Fruit fly (Drosophila melanogaster) whole organism, embryonic: ENCODE results near the gene rt.

Source experiments
- ATbp ChIP-seq: fragments of 200-800 bp; sonication (Bioruptor generic); optimal IDR thresholded peaks from 2 replicates; lab custom pipeline; 2017; ENCODE audit warnings: missing biosample characterization, mild to moderate bottlenecking, missing genetic modification characterization, missing genetic modification reagents
- Asciz ChIP-seq: fragments of 200-800 bp; sonication (Bioruptor generic); optimal IDR thresholded peaks from 2 replicates; lab custom pipeline; 2017; ENCODE audit warnings: missing biosample characterization, mild to moderate bottlenecking, missing genetic modification characterization, missing genetic modification reagents
- Awh ChIP-seq: fragments of 200-800 bp; sonication (Bioruptor generic); IDR thresholded peaks from 2 replicates; pipeline ENCODE4, ENCODE4 v1.3.6; 2022; ENCODE audit warnings: missing biosample characterization, missing genetic modification characterization
- CG10366 ChIP-seq: fragments of 200-800 bp; sonication (Bioruptor generic); IDR thresholded peaks from 2 replicates; pipeline ENCODE4 v1.3.6; 2022; ENCODE audit warnings: missing biosample characterization, missing genetic modification characterization
- CG12071 ChIP-seq: fragments of 200-800 bp; sonication (Bioruptor generic); optimal IDR thresholded peaks from 3 replicates; lab custom pipeline; 2018; ENCODE audit warnings: missing biosample characterization, mild to moderate bottlenecking, missing genetic modification characterization
- CG12942 ChIP-seq: fragments of 200-800 bp; sonication (Bioruptor generic); optimal IDR thresholded peaks from 3 replicates; lab custom pipeline; 2016; ENCODE audit warnings: missing biosample characterization, missing genetic modification characterization
- CG13296 ChIP-seq: fragments of 200-800 bp; sonication (Bioruptor generic); optimal IDR thresholded peaks from 3 replicates; lab custom pipeline; 2018; ENCODE audit warnings: missing biosample characterization, mild to moderate bottlenecking, missing genetic modification characterization
- CG13424 ChIP-seq: fragments of 200-800 bp; sonication (Bioruptor generic); optimal IDR thresholded peaks from 2 replicates; lab custom pipeline; 2019; ENCODE audit warnings: missing biosample characterization, mild to moderate bottlenecking, missing genetic modification characterization, moderate library complexity
- CG15269 ChIP-seq: fragments of 200-800 bp; sonication (Bioruptor generic); optimal IDR thresholded peaks from 2 replicates; lab custom pipeline; 2018; ENCODE audit warnings: missing biosample characterization, mild to moderate bottlenecking, missing genetic modification characterization, moderate library complexity
- CG15514 ChIP-seq: fragments of 200-800 bp; sonication (Bioruptor generic); optimal IDR thresholded peaks from 3 replicates; lab custom pipeline; 2017; ENCODE audit warnings: missing biosample characterization, missing genetic modification characterization, mild to moderate bottlenecking, moderate library complexity, missing genetic modification reagents
- CG16779 ChIP-seq: fragments of 200-800 bp; sonication (Bioruptor generic); IDR thresholded peaks from 2 replicates; pipeline ENCODE4 v1.3.6; 2022; ENCODE audit warnings: missing biosample characterization, missing genetic modification characterization
- CG16815 ChIP-seq: fragments of 200-800 bp; sonication (Bioruptor generic); optimal IDR thresholded peaks from 3 replicates; lab custom pipeline; 2017; ENCODE audit warnings: missing biosample characterization, mild to moderate bottlenecking, missing genetic modification characterization
- CG17359 ChIP-seq: fragments of 200-800 bp; sonication (Bioruptor generic); optimal IDR thresholded peaks from 3 replicates; lab custom pipeline; 2018; ENCODE audit warnings: missing biosample characterization, mild to moderate bottlenecking, missing genetic modification characterization, moderate library complexity
- CG3838 ChIP-seq: fragments of 200-800 bp; sonication (Bioruptor generic); optimal IDR thresholded peaks from 3 replicates; lab custom pipeline; 2016; ENCODE audit warnings: missing biosample characterization, missing genetic modification characterization
- CG43689 ChIP-seq: fragments of 200-800 bp; sonication (Bioruptor generic); IDR thresholded peaks from 2 replicates; pipeline ENCODE4 v1.3.6; 2022; ENCODE audit warnings: missing biosample characterization, missing genetic modification characterization
- CG5180 ChIP-seq: fragments of 200-800 bp; sonication (Bioruptor generic); optimal IDR thresholded peaks from 3 replicates; lab custom pipeline; 2017; ENCODE audit warnings: missing biosample characterization, missing genetic modification characterization, mild to moderate bottlenecking, moderate library complexity, missing genetic modification reagents
- CG6813 ChIP-seq: fragments of 200-800 bp; sonication (Bioruptor generic); optimal IDR thresholded peaks from 2 replicates; lab custom pipeline; 2017; ENCODE audit warnings: missing biosample characterization, missing genetic modification characterization, mild to moderate bottlenecking, moderate library complexity, missing genetic modification reagents
- CG7271 ChIP-seq: fragments of 200-800 bp; sonication (Bioruptor generic); optimal IDR thresholded peaks from 2 replicates; lab custom pipeline; 2018; ENCODE audit warnings: missing biosample characterization, mild to moderate bottlenecking, missing genetic modification characterization, moderate library complexity
- CG7987 ChIP-seq: fragments of 200-800 bp; sonication (Bioruptor generic); optimal IDR thresholded peaks from 2 replicates; lab custom pipeline; 2018; ENCODE audit warnings: missing biosample characterization, mild to moderate bottlenecking, missing genetic modification characterization, moderate library complexity
- Dbx ChIP-seq: fragments of 200-800 bp; sonication (Bioruptor generic); IDR thresholded peaks from 3 replicates; pipeline ENCODE4 v1.3.6; 2022; ENCODE audit warnings: missing biosample characterization, missing genetic modification characterization
- Dek ChIP-seq: fragments of 200-800 bp; sonication (Bioruptor generic); optimal IDR thresholded peaks from 3 replicates; lab custom pipeline; 2019; ENCODE audit warnings: missing biosample characterization, mild to moderate bottlenecking, missing genetic modification characterization, moderate library complexity
- Dref ChIP-seq: fragments of 200-800 bp; sonication (Bioruptor generic); IDR thresholded peaks from 2 replicates; pipeline ENCODE4 v1.3.6; 2022; ENCODE audit warnings: missing biosample characterization, missing genetic modification characterization
- Drgx ChIP-seq: fragments of 200-800 bp; sonication (Bioruptor generic); IDR thresholded peaks from 2 replicates; pipeline ENCODE4 v1.3.6; 2022; ENCODE audit warnings: missing biosample characterization, missing genetic modification characterization
- E2f2 ChIP-seq: fragments of 200-800 bp; sonication (Bioruptor generic); IDR thresholded peaks from 2 replicates; pipeline ENCODE4 v1.3.6; 2022; ENCODE audit warnings: missing biosample characterization, missing genetic modification characterization
- Ets97D ChIP-seq: fragments of 200-800 bp; sonication (Bioruptor generic); optimal IDR thresholded peaks from 3 replicates; lab custom pipeline; 2016; ENCODE audit warnings: missing biosample characterization, missing genetic modification characterization
- Fer3 ChIP-seq: fragments of 200-800 bp; sonication (Bioruptor generic); optimal IDR thresholded peaks from 2 replicates; lab custom pipeline; 2018; ENCODE audit warnings: missing biosample characterization, mild to moderate bottlenecking, missing genetic modification characterization, moderate library complexity
- HLH3B ChIP-seq: fragments of 200-800 bp; sonication (Bioruptor generic); IDR thresholded peaks from 2 replicates; pipeline ENCODE4 v1.3.6; 2022; ENCODE audit warnings: missing biosample characterization, missing genetic modification characterization
- Med ChIP-seq: fragments of 200-800 bp; sonication (Bioruptor generic); peaks from one replicate; lab custom pipeline; 2016; ENCODE audit warnings: missing biosample characterization, missing genetic modification characterization, mild to moderate bottlenecking, inconsistent platforms, moderate library complexity
- Stat92E ChIP-seq, 3 experiments: fragments of >200 bp in 2 of 3; fragments of 200-800 bp in 1 of 3; sonication (Bioruptor generic) in 1 of 3; optimal IDR thresholded peaks; 2 replicates each; lab custom pipeline; 2017 to 2019; ENCODE audit warnings: missing biosample characterization in 3 of 3, missing genetic modification characterization in 3 of 3, mild to moderate bottlenecking in 1 of 3, moderate library complexity in 1 of 3
- aop ChIP-seq: fragments of 200-800 bp; sonication (Bioruptor generic); IDR thresholded peaks from 2 replicates; pipeline ENCODE4 v1.3.6; 2022; ENCODE audit warnings: missing biosample characterization, missing genetic modification characterization
- az2 ChIP-seq: fragments of 200-800 bp; sonication (Bioruptor generic); optimal IDR thresholded peaks from 3 replicates; lab custom pipeline; 2016; ENCODE audit warnings: missing biosample characterization, missing genetic modification characterization
- bsh ChIP-seq, 2 experiments: fragments of 200-800 bp; sonication (Bioruptor generic); optimal IDR thresholded peaks; 2 replicates each; lab custom pipeline; 2017 to 2018; ENCODE audit warnings: mild to moderate bottlenecking in 2 of 2, missing biosample characterization in 2 of 2, missing genetic modification characterization in 2 of 2, moderate library complexity in 1 of 2
- cad ChIP-seq: fragments of >200 bp; optimal IDR thresholded peaks from 2 replicates; lab custom pipeline; 2017; ENCODE audit warnings: missing biosample characterization, missing genetic modification characterization
- ci ChIP-seq: fragments of 200-800 bp; sonication (Bioruptor generic); IDR thresholded peaks from 3 replicates; pipeline ENCODE4 v1.3.6; 2022; ENCODE audit warnings: missing biosample characterization, missing genetic modification characterization
- dan ChIP-seq: fragments of 200-800 bp; sonication (Bioruptor generic); IDR thresholded peaks from 2 replicates; pipeline ENCODE4 v1.3.6; 2022; ENCODE audit warnings: missing biosample characterization, missing genetic modification characterization
- disco-r ChIP-seq: fragments of 200-800 bp; sonication (Bioruptor generic); optimal IDR thresholded peaks from 2 replicates; lab custom pipeline; 2016; ENCODE audit warnings: missing biosample characterization, missing genetic modification characterization
- dpn ChIP-seq, 2 experiments: fragments of 200-800 bp; sonication (Bioruptor generic); optimal IDR thresholded peaks; 3 replicates each; lab custom pipeline; 2016; ENCODE audit warnings: missing biosample characterization in 2 of 2, missing genetic modification characterization in 2 of 2
- fd64A ChIP-seq: fragments of 200-800 bp; sonication (Bioruptor generic); optimal IDR thresholded peaks from 3 replicates; lab custom pipeline; 2018; ENCODE audit warnings: missing biosample characterization, mild to moderate bottlenecking, missing genetic modification characterization
- gsb-n ChIP-seq: fragments of 200-800 bp; sonication (Bioruptor generic); optimal IDR thresholded peaks from 3 replicates; lab custom pipeline; 2018; ENCODE audit warnings: missing biosample characterization, mild to moderate bottlenecking, missing genetic modification characterization
- hkb ChIP-seq, 2 experiments: fragments of 200-800 bp in 1 of 2; fragments of >200 bp in 1 of 2; sonication (Bioruptor generic) in 1 of 2; IDR thresholded peaks in 1 of 2; optimal IDR thresholded peaks in 1 of 2; 2 replicates each; pipeline versions ENCODE4 v1.3.6 to Lab custom; 2017 to 2022; ENCODE audit warnings: missing biosample characterization in 1 of 2, missing genetic modification characterization in 1 of 2
- kah ChIP-seq: fragments of 200-800 bp; sonication (Bioruptor generic); optimal IDR thresholded peaks from 2 replicates; lab custom pipeline; 2018; ENCODE audit warnings: missing biosample characterization, mild to moderate bottlenecking, missing genetic modification characterization
- lab ChIP-seq: fragments of 200-800 bp; sonication (Bioruptor generic); optimal IDR thresholded peaks from 3 replicates; lab custom pipeline; 2017; ENCODE audit warnings: missing biosample characterization, missing genetic modification characterization, mild to moderate bottlenecking, moderate library complexity, missing genetic modification reagents
- nom ChIP-seq: fragments of 200-800 bp; sonication (Bioruptor generic); optimal IDR thresholded peaks from 2 replicates; lab custom pipeline; 2017; ENCODE audit warnings: missing biosample characterization, missing genetic modification characterization, mild to moderate bottlenecking, moderate library complexity, missing genetic modification reagents
- pan ChIP-seq, 4 experiments: fragments of >200 bp in 3 of 4; fragments of 200-800 bp in 1 of 4; sonication (Bioruptor generic) in 1 of 4; optimal IDR thresholded peaks in 3 of 4; IDR thresholded peaks in 1 of 4; 2 replicates each; pipeline versions ENCODE4 v1.3.6 to Lab custom; 2017 to 2022; ENCODE audit warnings: missing biosample characterization in 2 of 4, missing genetic modification characterization in 2 of 4, mixed read lengths in 1 of 4
- rib ChIP-seq: fragments of 200-800 bp; sonication (Bioruptor generic); IDR thresholded peaks from 2 replicates; pipeline ENCODE4 v1.3.6; 2022; ENCODE audit warnings: missing biosample characterization, missing genetic modification characterization
- tap ChIP-seq: fragments of 200-800 bp; optimal IDR thresholded peaks from 3 replicates; lab custom pipeline; 2019; ENCODE audit warnings: missing biosample characterization, mild to moderate bottlenecking, missing genetic modification characterization, moderate library complexity
- toy ChIP-seq: fragments of 200-800 bp; sonication (Bioruptor generic); IDR thresholded peaks from 2 replicates; pipeline ENCODE4 v1.3.6; 2022; ENCODE audit warnings: missing biosample characterization, missing genetic modification characterization
- z ChIP-seq: fragments of 200-800 bp; sonication (Bioruptor generic); IDR thresholded peaks from 3 replicates; pipeline ENCODE4 v1.3.6; 2022; ENCODE audit warnings: missing biosample characterization, missing genetic modification characterization
- zfh1 ChIP-seq: fragments of 200-800 bp; sonication (Bioruptor generic); IDR thresholded peaks from 3 replicates; pipeline ENCODE4 v1.3.6; 2022; ENCODE audit warnings: missing biosample characterization, missing genetic modification characterization

rt gene

dm6 chr3L:11636829-11637228 is 49.3 kb upstream of the rt start:
- TF ChIP-seq Dbx (GFP tag; lab: Robert Waterston, UW) (no peak), tap (tag; lab: Kevin White, UChicago) (peak; percentile 38), CG7271 (tag; lab: Kevin White, UChicago) (no peak), Ets97D (GFP tag; lab: Kevin White, UChicago) (no peak), CG16815 (GFP tag; lab: Kevin White, UChicago) (no peak), lab (GFP tag; lab: Kevin White, UChicago) (peak; percentile 36), CG17359 (tag; lab: Kevin White, UChicago) (peak; percentile 50), ci (GFP tag; lab: Robert Waterston, UW) (0 out of 3 replicates have a peak, but pooled peaks have one; percentile 38), HLH3B (GFP tag; lab: Robert Waterston, UW) (peak; percentile 19; the same call in 1 of the 2 replicates), E2f2 (no peak), Fer3 (tag; lab: Kevin White, UChicago) (peak; percentile 11), cad (GFP tag; lab: Kevin White, UChicago) (no peak), ATbp (GFP tag; lab: Kevin White, UChicago) (peak; percentile 30), kah (GFP tag; lab: Kevin White, UChicago) (no peak), CG15269 (no peak), Awh (0 out of 2 replicates have a peak, but pooled peaks have one; percentile 20), CG12942 (no peak), CG6813 (peak; percentile 10), Med (GFP tag; lab: Kevin White, UChicago) (peak; percentile 63), hkb (optimal IDR thresholded peaks at IDR 0.05; lab: Kevin White, UChicago) (no peak), hkb (GFP tag; IDR thresholded peaks at IDR 0.05; lab: Robert Waterston, UW) (peak; percentile 52), fd64A (GFP tag; lab: Kevin White, UChicago) (peak; percentile 22), CG13296 (peak; percentile 43), CG5180 (peak; percentile 31), CG13424 (no peak), Asciz (peak; percentile 34), pan (optimal IDR thresholded peaks at IDR 0.05; lab: Kevin White, UChicago) (no peak), pan (GFP tag; optimal IDR thresholded peaks at IDR 0.05 in 1 of 2, IDR thresholded peaks at IDR 0.05 in 1 of 2) (peak in 1 of 2 experiments; percentile 25), CG7987 (GFP tag; lab: Kevin White, UChicago) (peak; percentile 16), Drgx (peak; percentile 72), CG12071 (GFP tag; lab: Kevin White, UChicago) (peak; percentile 17), aop (GFP tag; lab: Robert Waterston, UW) (no peak), CG15514 (GFP tag; lab: Kevin White, UChicago) (peak; percentile 3), dan (no peak)
- TF ChIP-seq, all 482 proteins: peak for 20

DNA sequence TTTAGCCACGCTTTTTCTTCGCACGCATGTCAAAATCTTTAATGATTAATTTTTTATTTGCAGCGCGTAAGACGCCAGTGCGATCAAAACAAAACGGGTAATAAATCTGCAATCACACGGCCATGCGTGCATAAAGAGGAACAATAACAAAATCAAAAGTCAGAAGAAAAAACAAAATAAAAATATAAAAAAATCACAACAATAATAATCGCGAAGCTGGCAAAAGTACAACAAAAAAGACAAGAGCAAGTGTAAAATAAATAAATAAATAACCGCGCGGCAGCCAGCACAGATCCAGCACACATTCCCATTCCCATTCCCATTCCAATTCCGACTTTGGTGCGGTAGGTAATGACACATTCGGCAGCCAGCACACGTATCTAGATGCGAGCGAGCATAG is 47.0 kb upstream of the rt start:
- TF ChIP-seq Drgx: peak; percentile 64
- TF ChIP-seq CG10366: no peak
- no peak for TF ChIP-seq zfh1 (GFP tag; lab: Robert Waterston, UW)
- peak; percentile 81 for TF ChIP-seq nom (GFP tag; lab: Kevin White, UChicago)
- no peak for TF ChIP-seq Dref (GFP tag; lab: Robert Waterston, UW)
- TF ChIP-seq bsh (GFP tag; optimal IDR thresholded peaks at IDR 0.05; lab: Kevin White, UChicago): peak in 1 of 2 experiments; percentile 83
- TF ChIP-seq, all 482 proteins: peak for 3

dm6 chr3L:11631092-11631491 is 43.5 kb upstream of the rt start, which contains the start of gene CG32091:
Gene CG32091 (plus strand): TSS chr3L:11631392.
- TF ChIP-seq CG3838: no peak
- no peak for TF ChIP-seq toy
- no peak for TF ChIP-seq dpn (GFP tag; optimal IDR thresholded peaks at IDR 0.05; lab: Kevin White, UChicago)
- no peak for TF ChIP-seq gsb-n (tag; lab: Kevin White, UChicago)
- 0 out of 2 replicates have a peak, but pooled peaks have one; percentile 20 for TF ChIP-seq rib (GFP tag; lab: Robert Waterston, UW)
- TF ChIP-seq disco-r: no peak
- no peak for TF ChIP-seq Stat92E (GFP tag; optimal IDR thresholded peaks at IDR 0.05; lab: Kevin White, UChicago)
- 0 out of 2 replicates have a peak, but pooled peaks have one; percentile 11 for TF ChIP-seq CG16779
- TF ChIP-seq z (GFP tag; lab: Robert Waterston, UW): no peak
- TF ChIP-seq Dek (tag; lab: Kevin White, UChicago): no peak
- TF ChIP-seq CG43689 (GFP tag; lab: Robert Waterston, UW): no peak
- TF ChIP-seq az2 (GFP tag; lab: Kevin White, UChicago): no peak
